Worm (Caenorhabditis elegans): ENCODE data around the gene F08G5.3.

Gene F08G5.3

ce11 chrIV:12427687-12428284 lies 10.4 kb upstream of the F08G5.3 start:
- no peak for TF ChIP-seq unc-62 (GFP tag; optimal IDR thresholded peaks at IDR 0.05)

ce11 chrIV:12425595-12425994 lies 8.2 kb upstream of the F08G5.3 start:
- TF ChIP-seq unc-62 (GFP tag; optimal IDR thresholded peaks at IDR 0.05), result no peak

DNA sequence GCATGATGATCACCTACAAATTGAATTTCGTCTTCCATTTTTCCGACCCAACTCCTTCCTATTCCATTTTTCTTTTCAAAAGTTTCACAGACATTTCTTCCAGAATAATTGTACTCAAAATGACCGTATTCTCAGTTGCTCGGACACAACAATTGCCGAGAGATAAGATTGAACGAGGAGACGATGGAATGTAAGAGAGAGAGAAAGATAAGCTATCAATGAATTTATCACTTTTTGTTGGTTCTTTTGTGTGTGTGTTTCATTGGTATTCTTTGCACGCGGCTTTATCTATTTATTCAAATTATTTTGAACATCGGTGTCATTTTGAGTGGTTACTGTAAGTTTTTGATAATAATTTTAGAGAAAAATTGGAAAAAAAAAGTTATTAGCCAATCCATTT lies 3.1 kb upstream of the F08G5.3 start, which contains the start of gene ugt-65:
TSS of gene ugt-65 (plus strand) at position 229 of the 400 bp plus-strand sequence.
- no peak for TF ChIP-seq unc-62 (GFP tag; optimal IDR thresholded peaks at IDR 0.05)

- TF ChIP-seq unc-62 (GFP tag; optimal IDR thresholded peaks at IDR 0.05), result no peak
These were observed 1.9 kb upstream of the F08G5.3 start for ce11 chrIV:12419291-12419690.

- no peak for TF ChIP-seq unc-62 (GFP tag; optimal IDR thresholded peaks at IDR 0.05)
These were observed 569 bp downstream of the F08G5.3 start for ce11 chrIV:12416629-12417404.

- no peak for TF ChIP-seq unc-62 (GFP tag; optimal IDR thresholded peaks at IDR 0.05)
These were observed 2.8 kb downstream of the F08G5.3 start for ce11 chrIV:12414601-12415000.

- no peak for TF ChIP-seq unc-62 (GFP tag; optimal IDR thresholded peaks at IDR 0.05)
These were observed 7.2 kb downstream of the F08G5.3 start, which contains the start of gene acl-13 for ce11 chrIV:12410167-12410566. Gene acl-13, plus strand, starts transcription at chrIV:12410467.

DNA sequence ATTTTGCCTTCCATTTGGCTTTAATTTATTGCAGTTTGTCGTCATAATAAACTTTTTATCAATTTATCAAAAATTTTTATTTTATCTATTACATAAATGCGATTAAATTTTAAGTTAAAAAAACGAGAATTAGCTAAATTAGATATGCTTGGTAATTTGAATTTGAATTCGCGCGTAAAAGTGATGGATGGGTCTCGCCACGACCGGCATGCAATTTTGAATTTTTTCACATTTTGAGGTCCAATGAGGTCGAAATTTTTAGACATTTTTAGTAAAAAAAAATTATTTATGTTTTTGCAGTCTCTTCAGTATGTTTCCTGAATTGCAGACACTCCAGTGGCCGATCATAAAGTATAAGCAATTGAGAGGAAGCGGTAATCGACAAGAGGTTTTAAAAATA lies 8.8 kb downstream of the F08G5.3 start, which contains the start of gene dsb-1:
TSS of gene dsb-1 (plus strand) at position 301 of the 400 bp plus-strand sequence.
- no peak for TF ChIP-seq unc-62 (GFP tag; optimal IDR thresholded peaks at IDR 0.05)

- no peak for TF ChIP-seq unc-62 (GFP tag; optimal IDR thresholded peaks at IDR 0.05)
These were observed 13.2 kb downstream of the F08G5.3 start, which contains the start of gene gex-3 for ce11 chrIV:12404137-12404536. Gene gex-3, plus strand, starts transcription at chrIV:12404431.

DNA sequence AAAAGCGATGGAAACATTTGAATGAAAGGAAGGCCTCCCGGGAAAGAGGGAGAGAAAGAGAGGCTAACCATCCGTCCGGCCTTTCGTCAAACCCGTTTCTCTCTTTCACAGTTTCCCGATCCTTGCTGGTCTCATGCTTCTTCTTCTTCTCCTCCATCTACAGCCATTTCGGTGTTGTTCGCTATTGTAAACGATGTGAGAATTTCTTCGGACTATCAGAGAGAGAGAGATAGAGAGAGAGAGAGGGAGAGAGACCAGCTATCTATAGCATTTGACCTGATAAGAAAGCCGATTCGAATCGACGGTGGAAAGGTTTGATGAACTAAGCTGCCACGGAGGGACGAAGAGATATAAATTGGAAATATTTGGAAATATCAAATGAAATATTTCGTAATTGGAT lies 13.9 kb downstream of the F08G5.3 start:
- no peak for TF ChIP-seq unc-62 (GFP tag; optimal IDR thresholded peaks at IDR 0.05)

DNA sequence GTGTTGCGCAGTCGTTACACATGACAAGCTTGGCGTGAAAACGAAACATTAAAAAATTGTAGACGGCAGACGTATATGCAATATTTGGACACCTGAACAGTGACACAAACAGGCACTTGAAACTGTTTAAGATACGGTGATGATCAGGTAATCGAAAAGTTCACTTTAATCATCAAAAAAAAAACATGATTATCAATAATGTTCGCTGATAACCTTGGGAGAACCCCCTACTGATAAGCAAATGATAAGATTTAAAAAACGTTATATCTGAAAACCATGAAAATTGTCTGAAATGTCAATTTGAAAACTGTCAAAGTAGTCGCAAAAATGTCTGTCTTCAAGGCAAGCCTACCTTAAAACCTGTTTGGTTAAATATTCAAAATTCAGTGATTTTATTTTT lies 17.4 kb downstream of the F08G5.3 start:
- TF ChIP-seq unc-62 (GFP tag; optimal IDR thresholded peaks at IDR 0.05), result no peak

DNA sequence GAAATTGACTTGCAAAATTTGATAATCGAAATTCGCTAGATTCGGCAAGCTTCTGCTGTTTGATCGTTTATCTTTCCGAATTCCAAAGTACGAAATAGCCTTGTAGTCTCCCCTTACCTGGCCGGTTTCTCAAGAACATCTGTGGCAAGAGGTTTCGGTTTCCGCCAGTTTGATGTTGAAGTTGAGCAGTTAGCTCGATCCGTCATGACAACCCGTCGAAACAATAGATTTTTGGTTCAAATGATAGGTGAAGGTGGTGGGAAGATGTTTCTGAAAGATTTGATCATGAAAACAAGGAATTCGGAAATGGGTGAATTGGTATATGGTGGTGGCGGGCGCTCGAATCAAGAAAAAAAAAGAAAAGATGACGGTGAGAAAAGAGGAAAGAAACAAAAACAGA lies 18.9 kb downstream of the F08G5.3 start, which contains the start of gene acs-20:
TSS of gene acs-20 (minus strand) at position 270 of the 400 bp plus-strand sequence.
- TF ChIP-seq unc-62 (GFP tag; optimal IDR thresholded peaks at IDR 0.05), result no peak

DNA sequence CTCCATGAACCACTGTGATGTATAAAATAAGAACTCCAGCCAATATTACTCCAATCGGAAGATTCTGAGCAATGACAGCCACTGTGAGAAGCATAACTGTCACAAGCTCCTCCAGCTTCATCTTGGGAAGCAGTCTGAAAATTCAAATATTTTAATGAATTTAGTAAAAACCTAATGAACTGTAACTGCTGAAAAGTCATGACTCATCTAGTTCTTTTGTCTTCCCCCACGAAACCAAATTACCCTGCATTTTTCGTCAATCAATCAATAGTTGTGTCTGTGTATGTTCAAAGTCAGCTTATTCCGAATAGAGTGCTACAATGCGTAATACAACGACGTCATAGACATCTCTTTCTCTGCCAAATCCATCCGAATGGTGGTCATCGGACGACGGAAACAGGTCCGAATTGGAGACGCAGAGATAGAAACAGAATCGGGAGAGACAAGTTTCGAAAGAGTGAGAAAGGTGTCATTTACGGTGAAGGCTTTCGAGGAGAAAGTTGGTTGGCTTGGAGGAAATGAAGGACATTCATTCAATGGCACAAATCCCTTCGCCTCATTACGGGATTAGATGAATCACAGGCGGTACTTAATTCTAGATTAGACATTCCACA lies 20.6 kb downstream of the F08G5.3 start:
- TF ChIP-seq unc-62 (GFP tag; optimal IDR thresholded peaks at IDR 0.05), result no peak

- TF ChIP-seq unc-62 (GFP tag; optimal IDR thresholded peaks at IDR 0.05), result no peak
These were observed 26.3 kb downstream of the F08G5.3 start, which contains the start of the genes rps-23 and dpm-3 for ce11 chrIV:12391003-12391637. Gene rps-23, minus strand, starts transcription at chrIV:12391053. Gene dpm-3, plus strand, starts transcription at chrIV:12391587.

DNA sequence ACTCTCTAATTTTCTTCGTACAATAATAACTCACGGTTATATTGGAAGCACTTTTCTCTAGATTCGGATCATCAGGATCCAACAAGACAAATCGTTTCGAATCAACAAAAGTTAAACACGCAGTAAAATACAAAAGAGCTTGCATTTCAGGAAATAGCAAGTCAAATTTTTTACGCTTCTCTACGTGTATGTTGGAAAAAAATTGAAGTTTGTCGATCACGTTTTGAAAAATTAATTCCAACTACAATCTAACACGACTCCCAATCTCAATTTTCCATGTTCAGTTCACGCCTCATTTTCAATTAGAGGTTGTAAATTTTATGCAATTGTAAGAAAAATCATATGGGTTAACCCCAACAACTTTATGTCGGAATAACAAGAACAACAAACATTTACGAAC lies 27.4 kb downstream of the F08G5.3 start, which contains the start of gene spe-45:
TSS of gene spe-45 (minus strand) at position 145 of the 400 bp plus-strand sequence.
- TF ChIP-seq unc-62 (GFP tag; optimal IDR thresholded peaks at IDR 0.05), result no peak

DNA sequence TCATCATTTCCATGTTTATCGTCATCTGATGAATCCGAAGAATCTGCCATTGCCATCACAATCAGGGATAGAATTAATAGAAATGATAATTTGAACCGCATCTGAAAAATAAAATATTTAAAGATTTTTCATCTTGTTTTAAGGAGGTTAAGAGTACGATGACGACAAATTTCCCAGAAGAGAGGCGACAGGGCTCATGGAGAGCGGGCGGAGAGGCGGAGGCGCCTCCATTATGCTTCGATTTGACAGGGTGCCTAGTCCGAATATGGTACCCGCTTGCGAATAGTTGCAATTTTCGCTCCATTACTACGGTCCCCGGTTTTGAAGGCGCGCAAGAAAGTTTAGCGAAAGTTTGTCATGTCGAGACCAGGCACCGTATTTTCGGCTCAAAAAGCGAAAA lies 32.3 kb downstream of the F08G5.3 start, which contains the start of gene F28D1.6:
TSS of gene F28D1.6 (minus strand) at position 101 of the 400 bp plus-strand sequence.
- no peak for TF ChIP-seq unc-62 (GFP tag; optimal IDR thresholded peaks at IDR 0.05)
